Fruit fly (Drosophila melanogaster): ENCODE measurements around the gene mRpL19.

DNA sequence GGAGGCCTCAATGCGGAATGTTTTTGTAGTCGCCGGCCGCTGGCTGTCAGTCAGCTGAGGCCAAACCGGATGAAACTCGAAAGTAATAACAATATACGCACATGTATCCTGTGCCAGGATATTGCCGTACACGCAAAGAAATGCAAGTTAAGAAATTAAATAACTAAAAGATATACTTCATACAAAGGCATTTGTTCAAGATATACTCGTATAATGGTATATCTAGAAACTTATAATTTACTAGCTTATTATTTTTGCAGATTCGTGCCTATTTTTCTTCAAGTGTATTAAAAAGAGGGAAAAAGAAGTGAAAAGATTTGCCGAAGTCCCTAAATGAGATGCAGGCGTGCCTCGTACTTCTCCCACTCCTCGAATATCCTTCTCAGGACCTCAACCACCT lies 9.4 kb downstream of the mRpL19 start:
- TF ChIP-seq CG7368 (GFP tag; optimal IDR thresholded peaks at IDR 0.05) (no peak), Hr39 (GFP tag; optimal IDR thresholded peaks at IDR 0.05) (no peak), acj6 (GFP tag; optimal IDR thresholded peaks at IDR 0.05) (no peak), spab (GFP tag; optimal IDR thresholded peaks at IDR 0.05) (no peak), Sox102F (GFP tag; optimal IDR thresholded peaks at IDR 0.05) (no peak), Smox (GFP tag; optimal IDR thresholded peaks at IDR 0.05) (no peak), CG1621 (tag; optimal IDR thresholded peaks at IDR 0.05) (no peak), fkh (GFP tag; optimal IDR thresholded peaks at IDR 0.05) (no peak), CG16779 (tag; optimal IDR thresholded peaks at IDR 0.05) (no peak), Gug (GFP tag; IDR thresholded peaks at IDR 0.05) (no peak), CG34406 (GFP tag; optimal IDR thresholded peaks at IDR 0.05) (no peak), Met (GFP tag; optimal IDR thresholded peaks at IDR 0.05) (no peak), Ets21C (GFP tag; optimal IDR thresholded peaks at IDR 0.05) (no peak)

Data from whole organism, prepupa.